Fruit fly (Drosophila melanogaster) whole organism, wandering third instar larva: Measurements from ENCODE around the gene CG18765.
A peak's percentile ranks its signal among the peaks of the same experiment; 100 is the strongest.

Experiments
- Abd-B ChIP-seq: fragments of >200 bp; optimal IDR thresholded peaks from 2 replicates; lab custom pipeline; 2017; ENCODE audit warnings: missing biosample characterization, missing genetic modification characterization
- CG32264 ChIP-seq: fragments of 200-800 bp; sonication (Bioruptor generic); optimal IDR thresholded peaks from 2 replicates; lab custom pipeline; 2016; ENCODE audit warnings: missing biosample characterization, missing genetic modification characterization
- CG9705 ChIP-seq: fragments of 200-800 bp; sonication (Bioruptor generic); optimal IDR thresholded peaks from 2 replicates; lab custom pipeline; 2018; ENCODE audit warnings: missing biosample characterization, mild to moderate bottlenecking, missing genetic modification characterization
- Dif ChIP-seq: fragments of 200-275, 200-300 bp; sonication (Bioruptor generic); optimal IDR thresholded peaks from 2 replicates; lab custom pipeline; 2018; ENCODE audit warnings: missing biosample characterization, missing genetic modification characterization; ENCODE audit not compliant: partially characterized antibody
- Hnf4 ChIP-seq: fragments of 200-800 bp; sonication (Bioruptor generic); optimal IDR thresholded peaks from 2 replicates; lab custom pipeline; 2016; ENCODE audit warnings: missing biosample characterization, mild to moderate bottlenecking, missing genetic modification characterization
- Hr78 ChIP-seq: fragments of >200 bp; optimal IDR thresholded peaks from 2 replicates; lab custom pipeline; 2017; ENCODE audit warnings: missing biosample characterization, missing genetic modification characterization
- Myc ChIP-seq: fragments of >200 bp; optimal IDR thresholded peaks from 2 replicates; lab custom pipeline; 2017
- OdsH ChIP-seq: fragments of 200-800 bp; sonication (Bioruptor generic); optimal IDR thresholded peaks from 2 replicates; lab custom pipeline; 2016; ENCODE audit warnings: missing biosample characterization, mild to moderate bottlenecking, missing genetic modification characterization
- Rel ChIP-seq, 2 experiments: fragments of 200-800 bp; sonication (Bioruptor generic) in 1 of 2; optimal IDR thresholded peaks; 2 replicates in 1 of 2; 3 replicates in 1 of 2; lab custom pipeline; 2016 to 2019; ENCODE audit warnings: mild to moderate bottlenecking in 2 of 2, missing biosample characterization in 2 of 2, missing genetic modification characterization in 2 of 2, moderate library complexity in 1 of 2
- Sp1 ChIP-seq: fragments of 200-800 bp; sonication (Bioruptor generic); optimal IDR thresholded peaks from 3 replicates; lab custom pipeline; 2019; ENCODE audit warnings: missing biosample characterization, mild to moderate bottlenecking, missing genetic modification characterization, moderate library complexity
- Vsx2 ChIP-seq: fragments of 200-300, 225-300 bp; sonication (Bioruptor generic); optimal IDR thresholded peaks from 2 replicates; lab custom pipeline; 2018; ENCODE audit warnings: missing biosample characterization, missing genetic modification characterization; ENCODE audit not compliant: partially characterized antibody
- dmrt93B ChIP-seq: fragments of 200-800 bp; sonication (Bioruptor generic); optimal IDR thresholded peaks from 2 replicates; lab custom pipeline; 2018; ENCODE audit warnings: missing biosample characterization, mild to moderate bottlenecking, missing genetic modification characterization
- dsf ChIP-seq: sonication (Bioruptor generic); optimal IDR thresholded peaks from 2 replicates; lab custom pipeline; 2016; ENCODE audit warnings: missing biosample characterization, missing genetic modification characterization, borderline replicate concordance
- ey ChIP-seq: fragments of 200-800 bp; sonication (Bioruptor generic); optimal IDR thresholded peaks from 2 replicates; lab custom pipeline; 2016; ENCODE audit warnings: missing biosample characterization, missing genetic modification characterization
- foxo ChIP-seq, 2 experiments: fragments of 200-800 bp; sonication (Bioruptor generic); optimal IDR thresholded peaks; 2 replicates in 1 of 2; 3 replicates in 1 of 2; lab custom pipeline; 2016 to 2017; ENCODE audit warnings: missing biosample characterization in 2 of 2, missing genetic modification characterization in 2 of 2
- h ChIP-seq: fragments of 200-800 bp; sonication (Bioruptor generic); optimal IDR thresholded peaks from 3 replicates; lab custom pipeline; 2016; ENCODE audit warnings: missing biosample characterization, mild to moderate bottlenecking, missing genetic modification characterization
- jim ChIP-seq: fragments of 175-275, 200-325 bp; sonication (Bioruptor generic); optimal IDR thresholded peaks from 2 replicates; lab custom pipeline; 2016; ENCODE audit warnings: missing biosample characterization, mild to moderate bottlenecking, missing genetic modification characterization
- lola ChIP-seq: fragments of >200 bp; optimal IDR thresholded peaks from 2 replicates; lab custom pipeline; 2017; ENCODE audit warnings: missing biosample characterization, missing genetic modification characterization
- pan ChIP-seq: fragments of >200 bp; optimal IDR thresholded peaks from 2 replicates; lab custom pipeline; 2017
- psq ChIP-seq: fragments of 200-800 bp; sonication (Bioruptor generic); optimal IDR thresholded peaks from 3 replicates; lab custom pipeline; 2017; ENCODE audit warnings: missing biosample characterization, mild to moderate bottlenecking, missing genetic modification characterization, moderate library complexity
- rgr ChIP-seq: fragments of 200-800 bp; sonication (Bioruptor generic); optimal IDR thresholded peaks from 3 replicates; lab custom pipeline; 2016; ENCODE audit warnings: missing biosample characterization, mild to moderate bottlenecking, missing genetic modification characterization
- sage ChIP-seq: fragments of 200-800 bp; sonication (Bioruptor generic); optimal IDR thresholded peaks from 2 replicates; lab custom pipeline; 2016; ENCODE audit warnings: missing biosample characterization, mild to moderate bottlenecking, missing genetic modification characterization
- sv ChIP-seq: fragments of 200-800 bp; sonication (Bioruptor generic); optimal IDR thresholded peaks from 3 replicates; lab custom pipeline; 2016; ENCODE audit warnings: missing biosample characterization, missing genetic modification characterization
- tai ChIP-seq: sonication (Bioruptor generic); optimal IDR thresholded peaks from 2 replicates; lab custom pipeline; 2016; ENCODE audit warnings: missing biosample characterization, missing genetic modification characterization
- usp ChIP-seq: fragments of >200 bp; optimal IDR thresholded peaks from 2 replicates; lab custom pipeline; 2017; ENCODE audit warnings: missing biosample characterization, missing genetic modification characterization
- woc ChIP-seq: sonication (Bioruptor generic); optimal IDR thresholded peaks from 2 replicates; lab custom pipeline; 2016; ENCODE audit warnings: missing biosample characterization, mild to moderate bottlenecking, missing genetic modification characterization

The CG18765 gene

DNA sequence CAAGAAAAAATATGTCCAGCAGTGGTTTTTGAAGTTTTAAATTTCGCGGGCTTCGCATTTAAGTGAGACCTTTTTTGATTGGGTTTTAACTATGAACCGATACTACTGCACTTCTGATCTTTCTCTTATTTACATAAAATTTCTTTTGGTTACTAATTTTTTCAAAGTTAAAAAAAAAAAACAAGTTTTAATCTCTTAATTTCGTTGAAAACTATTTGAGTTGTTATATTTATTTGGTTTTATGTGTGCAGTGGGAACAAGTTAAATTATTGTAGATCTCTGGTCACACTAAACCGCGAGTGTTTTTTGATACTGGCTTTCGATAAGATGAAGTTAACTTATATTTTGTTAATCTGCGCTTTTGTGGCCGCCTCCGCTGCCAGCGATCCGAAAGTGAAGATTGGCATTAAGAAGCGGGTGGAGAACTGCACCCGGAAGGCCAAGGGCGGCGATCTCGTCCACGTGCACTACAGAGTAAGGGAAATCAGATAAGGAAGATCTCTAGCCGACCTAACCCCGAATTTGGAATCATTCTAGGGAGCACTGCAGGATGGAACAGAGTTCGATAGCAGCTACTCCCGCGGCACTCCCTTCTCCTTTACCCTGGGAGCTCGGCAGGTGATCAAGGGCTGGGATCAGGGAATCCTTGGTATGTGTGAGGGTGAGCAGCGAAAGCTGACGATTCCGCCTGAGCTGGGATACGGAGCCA is 17.5 kb downstream of the CG18765 start, which contains the start of gene CG14715 (continued):
- TF ChIP-seq usp (GFP tag; lab: Kevin White, UChicago) (no peak), CG32264 (GFP tag; lab: Kevin White, UChicago) (no peak)

DNA sequence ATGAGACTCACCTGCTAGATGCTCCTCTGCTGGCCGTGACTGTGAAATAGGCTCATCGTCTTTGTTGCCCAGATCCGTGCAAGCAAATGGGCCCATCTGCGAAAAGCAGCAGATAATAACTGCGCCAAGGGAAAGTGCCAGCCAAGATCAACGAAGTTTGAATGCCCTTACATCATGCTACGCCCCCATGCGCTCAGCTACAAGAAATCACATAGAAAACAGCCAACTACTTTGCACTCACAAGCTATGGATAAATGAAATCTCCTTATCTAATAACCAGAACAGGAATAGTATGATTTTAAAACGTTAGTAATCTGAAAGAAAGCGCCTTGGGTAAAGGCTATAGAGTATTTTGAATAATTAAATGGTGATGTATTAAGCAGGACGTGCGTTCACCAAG is 19.8 kb downstream of the CG18765 start:
- TF ChIP-seq tai (GFP tag; lab: Kevin White, UChicago) (no peak), Abd-B (GFP tag; lab: Kevin White, UChicago) (no peak), Vsx2 (no peak), sv (GFP tag; lab: Kevin White, UChicago) (no peak), Hr78 (GFP tag; lab: Kevin White, UChicago) (no peak), foxo (GFP tag; optimal IDR thresholded peaks at IDR 0.05; lab: Kevin White, UChicago) (peak in 1 of 2 experiments; percentile 19)

DNA sequence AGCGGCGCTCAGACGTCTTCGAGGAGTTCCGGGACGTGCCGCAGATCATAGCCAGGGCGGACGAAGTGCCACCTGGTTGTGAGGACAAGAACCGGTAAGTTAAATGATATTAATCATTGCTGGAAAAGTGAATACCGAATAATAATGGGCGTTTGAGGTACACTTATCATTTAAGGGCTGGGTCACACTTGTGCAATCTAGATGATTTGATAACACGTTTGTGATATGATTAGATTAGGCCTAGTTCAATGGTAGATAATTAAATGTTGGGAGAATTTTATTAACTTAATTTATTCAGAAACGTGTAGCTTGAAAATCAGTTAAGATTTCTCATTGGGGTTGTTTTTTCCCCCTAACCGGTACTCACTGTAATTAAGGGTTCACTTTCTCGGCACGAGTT is 20.7 kb downstream of the CG18765 start:
- TF ChIP-seq Rel (GFP tag; optimal IDR thresholded peaks at IDR 0.05; lab: Kevin White, UChicago), result no peak
- no peak for TF ChIP-seq Rel (tag; optimal IDR thresholded peaks at IDR 0.05; lab: Kevin White, UChicago)
- TF ChIP-seq pan (lab: Kevin White, UChicago), result no peak
- no peak for TF ChIP-seq sage (GFP tag; lab: Kevin White, UChicago)
- TF ChIP-seq psq, result no peak
- TF ChIP-seq Hnf4 (GFP tag; lab: Kevin White, UChicago), result no peak
- no peak for TF ChIP-seq Myc (lab: Kevin White, UChicago)
- TF ChIP-seq Dif (GFP tag; lab: Kevin White, UChicago), result no peak
- TF ChIP-seq ey, result no peak
- TF ChIP-seq rgr (GFP tag; lab: Kevin White, UChicago), result no peak
- TF ChIP-seq Sp1, result no peak
- no peak for TF ChIP-seq dmrt93B (GFP tag; lab: Kevin White, UChicago)

DNA sequence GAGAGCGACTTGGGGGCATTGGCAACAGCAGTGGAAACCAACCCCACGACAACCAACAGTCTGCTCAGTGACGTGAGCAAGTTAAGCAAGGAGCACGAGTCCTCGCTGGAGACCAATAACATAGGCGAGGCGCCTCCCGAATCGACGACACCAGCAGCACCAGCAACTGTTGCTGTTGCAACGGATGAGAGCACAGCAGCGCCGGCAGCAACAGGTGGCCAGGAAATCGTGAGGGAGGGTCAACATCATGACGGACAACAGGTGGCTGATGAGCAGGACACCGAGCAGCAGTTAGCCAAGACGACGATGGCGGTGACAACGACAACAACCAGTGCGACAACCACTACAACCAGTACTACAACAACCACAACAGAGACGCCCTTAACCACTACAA is 21.6 kb downstream of the CG18765 start:
- no peak for TF ChIP-seq usp (GFP tag; lab: Kevin White, UChicago)
- TF ChIP-seq rgr (GFP tag; lab: Kevin White, UChicago), result no peak
- no peak for TF ChIP-seq h
- TF ChIP-seq CG9705 (GFP tag; lab: Kevin White, UChicago), result no peak
- no peak for TF ChIP-seq psq

DNA sequence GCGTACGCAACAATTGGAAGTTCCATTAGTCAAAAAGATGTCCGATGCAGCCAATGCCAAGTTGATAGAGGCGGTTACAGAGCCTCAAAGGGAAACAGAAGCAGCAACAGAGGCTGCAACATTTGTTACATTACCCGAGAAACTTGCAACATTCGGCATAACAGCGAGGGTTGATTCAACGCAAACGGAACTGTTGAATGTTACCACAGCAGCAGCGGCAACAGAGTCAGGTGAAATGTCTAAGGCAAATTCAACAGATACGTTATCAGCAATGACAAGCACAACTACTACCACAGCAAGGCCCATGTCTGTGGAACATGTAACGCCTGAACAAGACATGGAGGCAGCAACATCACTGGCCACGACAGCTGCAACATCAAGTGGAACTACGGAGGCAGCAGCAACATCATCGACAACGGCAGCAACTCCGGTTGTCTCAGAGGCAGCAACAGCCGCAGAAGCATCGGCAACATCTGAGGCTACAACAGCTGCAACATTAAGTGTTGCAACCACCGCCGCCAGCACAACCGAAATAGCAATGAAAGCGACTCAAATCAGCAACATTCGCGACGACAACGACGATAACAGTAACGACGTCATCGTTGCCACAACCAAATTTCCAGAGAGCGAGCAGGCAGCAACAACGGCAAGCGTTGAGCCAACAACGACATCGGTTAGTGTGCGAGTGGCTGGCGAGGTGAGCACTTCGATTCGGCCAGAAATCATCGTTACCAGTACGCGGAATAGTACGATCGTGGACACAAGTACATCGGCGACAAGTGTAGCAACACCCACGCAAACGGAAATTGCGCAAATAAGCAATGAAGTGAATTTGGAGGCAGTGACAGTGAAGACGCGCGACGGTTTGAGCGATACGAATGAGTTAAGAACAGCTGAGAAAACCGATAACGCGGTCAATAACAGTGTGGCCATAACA is 22.3 kb downstream of the CG18765 start:
- TF ChIP-seq Rel (GFP tag; optimal IDR thresholded peaks at IDR 0.05; lab: Kevin White, UChicago) (no peak), Rel (tag; optimal IDR thresholded peaks at IDR 0.05; lab: Kevin White, UChicago) (no peak), OdsH (peak; percentile 7), h (peak; percentile 43), woc (GFP tag; lab: Kevin White, UChicago) (no peak), Sp1 (peak; percentile 1), lola (GFP tag; lab: Kevin White, UChicago) (no peak)

DNA sequence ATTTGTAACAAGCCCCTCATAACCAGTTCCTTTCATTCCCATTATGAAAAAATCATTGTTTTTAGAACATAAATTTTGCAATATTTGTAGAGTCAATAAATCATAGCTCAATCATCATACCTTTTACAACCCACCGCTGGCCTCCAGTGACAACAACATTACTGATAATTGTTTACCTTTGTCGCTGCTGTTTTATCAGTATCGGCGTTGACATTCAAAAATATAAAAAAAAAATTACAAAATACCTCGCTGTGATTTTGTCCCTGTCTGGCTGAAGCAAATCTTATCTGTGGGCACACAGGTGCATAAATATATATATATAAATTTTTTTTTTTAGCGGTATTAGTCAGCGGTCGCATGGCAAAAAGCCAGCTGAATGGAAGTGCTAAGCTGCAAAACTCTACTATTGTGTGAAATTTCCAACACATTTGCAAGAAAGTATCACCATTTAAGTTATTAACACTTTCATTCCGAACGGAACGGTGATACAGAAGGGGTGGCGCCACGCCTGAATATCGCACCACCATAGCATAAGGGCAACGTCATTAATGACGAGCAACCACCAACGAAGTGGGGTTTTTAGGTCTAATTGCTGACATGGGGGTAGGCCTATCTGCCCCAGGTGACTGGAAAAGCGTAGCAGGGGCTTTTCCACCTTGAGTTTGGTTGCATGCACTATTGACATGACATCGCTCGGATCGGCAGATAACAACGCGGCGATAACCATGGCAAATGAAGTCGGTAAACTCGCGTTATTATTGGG is 25.5 kb downstream of the CG18765 start:
- TF ChIP-seq Rel (GFP tag; optimal IDR thresholded peaks at IDR 0.05; lab: Kevin White, UChicago) (peak; percentile 1), Rel (tag; optimal IDR thresholded peaks at IDR 0.05; lab: Kevin White, UChicago) (peak; percentile 50), tai (GFP tag; lab: Kevin White, UChicago) (no peak), jim (GFP tag; lab: Kevin White, UChicago) (no peak), OdsH (no peak), sage (GFP tag; lab: Kevin White, UChicago) (peak; percentile 21), dsf (no peak), Myc (lab: Kevin White, UChicago) (no peak), usp (GFP tag; lab: Kevin White, UChicago) (no peak), Hnf4 (GFP tag; lab: Kevin White, UChicago) (peak; percentile 21)
